Worm (Caenorhabditis elegans): Measurements from ENCODE around the gene B0252.1.

DNA sequence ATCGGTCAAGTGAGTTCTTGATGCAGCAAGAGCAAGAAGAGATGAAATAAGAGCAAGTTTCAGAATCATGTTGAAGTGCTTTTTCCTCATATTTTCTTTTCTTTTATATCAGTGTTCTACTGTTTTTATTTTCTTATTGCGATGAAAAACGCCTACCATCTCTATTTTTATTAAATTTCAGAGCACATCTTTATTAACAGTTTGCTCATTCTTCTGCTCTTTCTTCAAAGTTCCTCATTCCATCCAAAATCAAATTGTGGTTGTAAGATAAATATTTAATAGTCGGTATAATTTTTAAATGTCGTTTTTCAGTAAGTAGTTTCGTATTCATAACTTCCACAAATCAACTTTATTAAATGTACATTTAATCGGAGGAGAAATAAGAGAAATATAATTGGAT is 47.0 kb upstream of the B0252.1 start, which contains the start of gene C44B7.5:
- no peak for TF ChIP-seq elt-3 (tag; optimal IDR thresholded peaks at IDR 0.05)
- no peak for TF ChIP-seq lin-11 (tag; optimal IDR thresholded peaks at IDR 0.05)
- TF ChIP-seq lsy-2 (tag; optimal IDR thresholded peaks at IDR 0.05), result no peak
- TF ChIP-seq lin-39 (tag; optimal IDR thresholded peaks at IDR 0.05), result no peak
- TF ChIP-seq snpc-4 (tag; optimal IDR thresholded peaks at IDR 0.05), result no peak
- no peak for TF ChIP-seq gmeb-1 (tag; optimal IDR thresholded peaks at IDR 0.05)
- no peak for TF ChIP-seq fos-1 (tag; optimal IDR thresholded peaks at IDR 0.05)
- no peak for TF ChIP-seq ztf-4 (tag; optimal IDR thresholded peaks at IDR 0.05)
- no peak for TF ChIP-seq unc-39 (tag; optimal IDR thresholded peaks at IDR 0.05)
